Worm (Caenorhabditis elegans): ENCODE data around the gene F25H8.2.

- TF ChIP-seq mbf-1 (tag; optimal IDR thresholded peaks at IDR 0.05), result no peak
- no peak for TF ChIP-seq blmp-1 (tag; optimal IDR thresholded peaks at IDR 0.05; ENCODE audit: insufficient read depth)
- no peak for TF ChIP-seq fos-1 (tag; optimal IDR thresholded peaks at IDR 0.05)
- no peak for TF ChIP-seq lin-13 (GFP tag; optimal IDR thresholded peaks at IDR 0.05)
- TF ChIP-seq nhr-11 (tag; optimal IDR thresholded peaks at IDR 0.05), result no peak
- TF ChIP-seq nhr-12 (tag; optimal IDR thresholded peaks at IDR 0.05), result no peak
- TF ChIP-seq skn-1 (tag; optimal IDR thresholded peaks at IDR 0.05), result no peak
- no peak for TF ChIP-seq lin-39 (tag; optimal IDR thresholded peaks at IDR 0.05)
- no peak for TF ChIP-seq mdl-1 (tag; optimal IDR thresholded peaks at IDR 0.05)
- TF ChIP-seq ama-1 (optimal IDR thresholded peaks at IDR 0.05), result no peak
- TF ChIP-seq aly-2 (tag; optimal IDR thresholded peaks at IDR 0.05), result no peak
- TF ChIP-seq ZK546.5 (tag; optimal IDR thresholded peaks at IDR 0.05), result no peak
- no peak for TF ChIP-seq unc-62 (GFP tag; optimal IDR thresholded peaks at IDR 0.05)
- TF ChIP-seq nhr-10 (tag; optimal IDR thresholded peaks at IDR 0.05), result no peak
These were observed 16.0 kb downstream of the F25H8.2 start for ce11 chrIV:9948035-9948434.
